Worm (Caenorhabditis elegans): ENCODE data around the gene thoc-2.

- TF ChIP-seq lin-39 (tag; optimal IDR thresholded peaks at IDR 0.05) (no peak), mep-1 (tag; optimal IDR thresholded peaks at IDR 0.05) (peak; percentile 10), snpc-4 (tag; optimal IDR thresholded peaks at IDR 0.05) (no peak), nhr-77 (tag; optimal IDR thresholded peaks at IDR 0.05) (no peak), skn-1 (tag; optimal IDR thresholded peaks at IDR 0.05) (peak; percentile 29)
Measured at ce11 chrIII:6405121-6405520, 37.3 kb downstream of the thoc-2 start.
